Fruit fly (Drosophila melanogaster) whole organism, prepupa: ENCODE results near the gene arm.
A peak's percentile ranks its signal among the peaks of the same experiment; 100 is the strongest.

Experiments
- Blimp-1 ChIP-seq: fragments of 200-800 bp; sonication (Bioruptor generic); optimal IDR thresholded peaks from 3 replicates; lab custom pipeline; 2017; ENCODE audit warnings: missing biosample characterization, missing genetic modification characterization, mild to moderate bottlenecking, moderate library complexity, missing genetic modification reagents
- CG10631 ChIP-seq: fragments of 200-800 bp; sonication (Bioruptor generic); optimal IDR thresholded peaks from 2 replicates; lab custom pipeline; 2016; ENCODE audit warnings: missing biosample characterization, missing genetic modification characterization
- CG11294 ChIP-seq: fragments of 200-800 bp; sonication (Bioruptor generic); IDR thresholded peaks from 2 replicates; pipeline ENCODE4 v1.3.6; 2022; ENCODE audit warnings: missing biosample characterization, missing genetic modification characterization
- CG11762 ChIP-seq: fragments of 200-800 bp; sonication (Bioruptor generic); optimal IDR thresholded peaks from 3 replicates; lab custom pipeline; 2016; ENCODE audit warnings: missing biosample characterization, missing genetic modification characterization; ENCODE audit not compliant: insufficient read depth
- CG11902 ChIP-seq: fragments of 200-800 bp; sonication (Bioruptor generic); optimal IDR thresholded peaks from 3 replicates; lab custom pipeline; 2016; ENCODE audit warnings: missing biosample characterization, missing genetic modification characterization
- CG15336 ChIP-seq: fragments of 200-800 bp; sonication (Bioruptor generic); IDR thresholded peaks from 2 replicates; pipeline ENCODE4 v1.3.6; 2022; ENCODE audit warnings: missing biosample characterization, missing genetic modification characterization
- CG1621 ChIP-seq: fragments of 200-800 bp; sonication (Bioruptor generic); optimal IDR thresholded peaks from 3 replicates; lab custom pipeline; 2018; ENCODE audit warnings: missing biosample characterization, mild to moderate bottlenecking, missing genetic modification characterization
- CG16779 ChIP-seq: fragments of 200-800 bp; sonication (Bioruptor generic); optimal IDR thresholded peaks from 3 replicates; lab custom pipeline; 2017; ENCODE audit warnings: missing biosample characterization, mild to moderate bottlenecking, missing genetic modification characterization
- CG31627 ChIP-seq: fragments of 200-800 bp; sonication (Bioruptor generic); optimal IDR thresholded peaks from 3 replicates; lab custom pipeline; 2016; ENCODE audit warnings: missing biosample characterization, missing genetic modification characterization
- CG32006 ChIP-seq: fragments of 200-800 bp; sonication (Bioruptor generic); optimal IDR thresholded peaks from 3 replicates; lab custom pipeline; 2017; ENCODE audit warnings: missing biosample characterization, mild to moderate bottlenecking, missing genetic modification characterization
- CG34406 ChIP-seq: fragments of 200-800 bp; sonication (Bioruptor generic); optimal IDR thresholded peaks from 3 replicates; lab custom pipeline; 2016; ENCODE audit warnings: missing biosample characterization, missing genetic modification characterization
- CG3919 ChIP-seq: fragments of 200-800 bp; sonication (Bioruptor generic); optimal IDR thresholded peaks from 3 replicates; lab custom pipeline; 2016; ENCODE audit warnings: missing biosample characterization, missing genetic modification characterization
- CG4318 ChIP-seq: fragments of 200-800 bp; sonication (Bioruptor generic); optimal IDR thresholded peaks from 3 replicates; lab custom pipeline; 2017; ENCODE audit warnings: missing biosample characterization, mild to moderate bottlenecking, missing genetic modification characterization
- CG6163 ChIP-seq: fragments of 200-800 bp; sonication (Bioruptor generic); IDR thresholded peaks from 3 replicates; pipeline ENCODE4 v1.3.6; 2022; ENCODE audit warnings: missing biosample characterization, missing genetic modification characterization
- CG6792 ChIP-seq: fragments of 200-800 bp; sonication (Bioruptor generic); optimal IDR thresholded peaks from 3 replicates; lab custom pipeline; 2016; ENCODE audit warnings: missing biosample characterization, missing genetic modification characterization
- CG6808 ChIP-seq: fragments of 200-800 bp; sonication (Bioruptor generic); optimal IDR thresholded peaks from 3 replicates; lab custom pipeline; 2017; ENCODE audit warnings: missing biosample characterization, missing genetic modification characterization, mild to moderate bottlenecking, moderate library complexity, missing genetic modification reagents
- CG7368 ChIP-seq: fragments of 200-800 bp; sonication (Bioruptor generic); optimal IDR thresholded peaks from 3 replicates; lab custom pipeline; 2016; ENCODE audit warnings: missing biosample characterization, missing genetic modification characterization
- CG8119 ChIP-seq: fragments of 200-800 bp; sonication (Bioruptor generic); IDR thresholded peaks from 3 replicates; pipeline ENCODE4 v1.3.6; 2022; ENCODE audit warnings: missing biosample characterization, missing genetic modification characterization
- CG8319 ChIP-seq: fragments of 200-800 bp; sonication (Bioruptor generic); optimal IDR thresholded peaks from 3 replicates; lab custom pipeline; 2016; ENCODE audit warnings: missing biosample characterization, missing genetic modification characterization
- CG8632 ChIP-seq: fragments of 200-800 bp; sonication (Bioruptor generic); optimal IDR thresholded peaks from 3 replicates; lab custom pipeline; 2016; ENCODE audit warnings: missing biosample characterization, missing genetic modification characterization
- CG9139 ChIP-seq: fragments of 200-800 bp; sonication (Bioruptor generic); optimal IDR thresholded peaks from 3 replicates; lab custom pipeline; 2017; ENCODE audit warnings: missing biosample characterization, mild to moderate bottlenecking, missing genetic modification characterization
- Eip75B ChIP-seq: fragments of 200-800 bp; sonication (Bioruptor generic); optimal IDR thresholded peaks from 3 replicates; lab custom pipeline; 2016; ENCODE audit warnings: missing biosample characterization, missing genetic modification characterization
- Eip78C ChIP-seq: fragments of 200-800 bp; sonication (Bioruptor generic); peaks from one replicate; lab custom pipeline; 2016; ENCODE audit warnings: missing biosample characterization, missing genetic modification characterization
- Eip93F ChIP-seq: fragments of 200-800 bp; sonication (Bioruptor generic); optimal IDR thresholded peaks from 2 replicates; lab custom pipeline; 2016; ENCODE audit warnings: missing biosample characterization, mild to moderate bottlenecking, missing genetic modification characterization
- Ets21C ChIP-seq: fragments of 200-800 bp; sonication (Bioruptor generic); optimal IDR thresholded peaks from 3 replicates; lab custom pipeline; 2016; ENCODE audit warnings: missing biosample characterization, missing genetic modification characterization
- Ets96B ChIP-seq: fragments of 200-800 bp; optimal IDR thresholded peaks from 2 replicates; lab custom pipeline; 2019; ENCODE audit warnings: missing biosample characterization, mild to moderate bottlenecking, missing genetic modification characterization, moderate library complexity
- Hr39 ChIP-seq: fragments of 200-800 bp; sonication (Bioruptor generic); optimal IDR thresholded peaks from 2 replicates; lab custom pipeline; 2016; ENCODE audit warnings: missing biosample characterization, missing genetic modification characterization
- Lpt ChIP-seq: fragments of 200-800 bp; sonication (Bioruptor generic); optimal IDR thresholded peaks from 3 replicates; lab custom pipeline; 2016; ENCODE audit warnings: missing biosample characterization, missing genetic modification characterization
- Met ChIP-seq: fragments of 200-800 bp; sonication (Bioruptor generic); optimal IDR thresholded peaks from 3 replicates; lab custom pipeline; 2016; ENCODE audit warnings: missing biosample characterization, missing genetic modification characterization
- OdsH ChIP-seq: fragments of 200-800 bp; sonication (Bioruptor generic); optimal IDR thresholded peaks from 3 replicates; lab custom pipeline; 2016; ENCODE audit warnings: missing biosample characterization, missing genetic modification characterization
- Smox ChIP-seq: fragments of 200-800 bp; sonication (Bioruptor generic); optimal IDR thresholded peaks from 3 replicates; lab custom pipeline; 2016; ENCODE audit warnings: missing biosample characterization, missing genetic modification characterization
- Sox102F ChIP-seq: fragments of 200-800 bp; sonication (Bioruptor generic); optimal IDR thresholded peaks from 2 replicates; lab custom pipeline; 2016; ENCODE audit warnings: missing biosample characterization, mild to moderate bottlenecking, missing genetic modification characterization
- Sox14 ChIP-seq: fragments of 200-800 bp; sonication (Bioruptor generic); optimal IDR thresholded peaks from 3 replicates; lab custom pipeline; 2016; ENCODE audit warnings: missing biosample characterization, missing genetic modification characterization
- Sox15 ChIP-seq: fragments of 200-800 bp; sonication (Bioruptor generic); optimal IDR thresholded peaks from 3 replicates; lab custom pipeline; 2016; ENCODE audit warnings: missing biosample characterization, missing genetic modification characterization
- achi ChIP-seq: fragments of 200-800 bp; sonication (Bioruptor generic); optimal IDR thresholded peaks from 3 replicates; lab custom pipeline; 2016; ENCODE audit warnings: missing biosample characterization, missing genetic modification characterization
- acj6 ChIP-seq: fragments of 200-800 bp; sonication (Bioruptor generic); optimal IDR thresholded peaks from 3 replicates; lab custom pipeline; 2016; ENCODE audit warnings: missing biosample characterization, missing genetic modification characterization
- cyc ChIP-seq: fragments of 200-800 bp; sonication (Bioruptor generic); optimal IDR thresholded peaks from 3 replicates; lab custom pipeline; 2016; ENCODE audit warnings: missing biosample characterization, missing genetic modification characterization
- dac ChIP-seq: fragments of 200-800 bp; sonication (Bioruptor generic); optimal IDR thresholded peaks from 2 replicates; lab custom pipeline; 2017; ENCODE audit warnings: missing biosample characterization, mild to moderate bottlenecking, missing genetic modification characterization
- dsx ChIP-seq: fragments of 200-800 bp; optimal IDR thresholded peaks from 3 replicates; lab custom pipeline; 2019; ENCODE audit warnings: missing biosample characterization, mild to moderate bottlenecking, missing genetic modification characterization, moderate library complexity; ENCODE audit not compliant: poor library complexity, severe bottlenecking
- eg ChIP-seq: fragments of 200-800 bp; sonication (Bioruptor generic); IDR thresholded peaks from 3 replicates; pipeline ENCODE4 v1.3.6; 2022; ENCODE audit warnings: missing biosample characterization, missing genetic modification characterization
- esn ChIP-seq: fragments of 200-800 bp; sonication (Bioruptor generic); optimal IDR thresholded peaks from 2 replicates; lab custom pipeline; 2016; ENCODE audit warnings: missing biosample characterization, mild to moderate bottlenecking, missing genetic modification characterization, moderate library complexity
- fd59A ChIP-seq: fragments of 200-800 bp; sonication (Bioruptor generic); optimal IDR thresholded peaks from 2 replicates; lab custom pipeline; 2017; ENCODE audit warnings: missing biosample characterization, mild to moderate bottlenecking, missing genetic modification characterization, missing genetic modification reagents
- fd85E ChIP-seq: fragments of 200-800 bp; sonication (Bioruptor generic); optimal IDR thresholded peaks from 3 replicates; lab custom pipeline; 2016; ENCODE audit warnings: missing biosample characterization, missing genetic modification characterization
- fkh ChIP-seq: fragments of 200-800 bp; sonication (Bioruptor generic); optimal IDR thresholded peaks from 3 replicates; lab custom pipeline; 2017; ENCODE audit warnings: missing biosample characterization, mild to moderate bottlenecking, missing genetic modification characterization, moderate library complexity
- lz ChIP-seq: fragments of 200-800 bp; sonication (Bioruptor generic); optimal IDR thresholded peaks from 3 replicates; lab custom pipeline; 2016; ENCODE audit warnings: missing biosample characterization, missing genetic modification characterization
- net ChIP-seq: fragments of 200-800 bp; sonication (Bioruptor generic); optimal IDR thresholded peaks from 3 replicates; lab custom pipeline; 2016; ENCODE audit warnings: missing biosample characterization, missing genetic modification characterization
- pdm3 ChIP-seq: fragments of 200-800 bp; sonication (Bioruptor generic); optimal IDR thresholded peaks from 3 replicates; lab custom pipeline; 2016; ENCODE audit warnings: missing biosample characterization, missing genetic modification characterization
- salr ChIP-seq, 2 experiments: fragments of 200-800 bp; sonication (Bioruptor generic); optimal IDR thresholded peaks; 3 replicates each; lab custom pipeline; 2016 to 2018; ENCODE audit warnings: missing biosample characterization in 2 of 2, missing genetic modification characterization in 2 of 2, mild to moderate bottlenecking in 1 of 2
- spab ChIP-seq: fragments of 200-800 bp; sonication (Bioruptor generic); optimal IDR thresholded peaks from 2 replicates; lab custom pipeline; 2017; ENCODE audit warnings: missing biosample characterization, mild to moderate bottlenecking, missing genetic modification characterization, missing genetic modification reagents
- ss ChIP-seq, 2 experiments: fragments of 200-800 bp; sonication (Bioruptor generic); optimal IDR thresholded peaks; 2 replicates in 1 of 2; 3 replicates in 1 of 2; lab custom pipeline; 2017 to 2018; ENCODE audit warnings: mild to moderate bottlenecking in 2 of 2, missing biosample characterization in 2 of 2, missing genetic modification characterization in 2 of 2, moderate library complexity in 1 of 2
- svp ChIP-seq: fragments of 200-800 bp; sonication (Bioruptor generic); peaks from one replicate; lab custom pipeline; 2016; ENCODE audit warnings: missing biosample characterization, missing genetic modification characterization
- topi ChIP-seq: fragments of 200-800 bp; sonication (Bioruptor generic); optimal IDR thresholded peaks from 3 replicates; lab custom pipeline; 2016; ENCODE audit warnings: missing biosample characterization, missing genetic modification characterization
- vri ChIP-seq: fragments of 200-800 bp; sonication (Bioruptor generic); optimal IDR thresholded peaks from 3 replicates; lab custom pipeline; 2016; ENCODE audit warnings: missing biosample characterization, mild to moderate bottlenecking, missing genetic modification characterization

The arm gene

DNA sequence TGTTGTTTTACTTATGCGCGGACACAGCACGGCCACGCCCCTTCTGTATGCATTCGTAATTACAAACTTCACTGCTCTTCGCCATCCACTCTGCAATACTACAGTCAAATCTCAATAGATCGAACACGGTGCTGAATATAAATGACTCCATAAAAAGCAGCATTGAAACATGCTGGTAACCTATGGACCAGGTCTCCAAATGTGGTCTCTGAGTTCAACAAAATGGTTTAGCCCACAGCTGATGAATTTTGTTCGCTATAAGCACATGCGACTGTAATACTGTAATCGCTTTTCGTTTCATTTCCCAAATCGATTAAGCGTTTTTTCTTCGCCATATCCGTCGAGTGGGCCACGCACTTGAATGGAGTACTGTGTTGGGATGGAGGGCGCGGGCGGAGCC lies 3.1 kb downstream of the arm start:
- no peak for TF ChIP-seq fkh (GFP tag; lab: Kevin White, UChicago)
- no peak for TF ChIP-seq dac (GFP tag; lab: Kevin White, UChicago)
- peak in 1 of 2 experiments; percentile 38 for TF ChIP-seq ss (GFP tag; optimal IDR thresholded peaks at IDR 0.05; lab: Kevin White, UChicago)
- TF ChIP-seq CG31627 (GFP tag; lab: Kevin White, UChicago), result peak; percentile 69
- no peak for TF ChIP-seq net
- no peak for TF ChIP-seq achi
- TF ChIP-seq eg (GFP tag; lab: Robert Waterston, UW), result peak; percentile 68
- TF ChIP-seq Sox15 (GFP tag; lab: Kevin White, UChicago), result no peak
- TF ChIP-seq CG11902, result no peak
- no peak for TF ChIP-seq Ets21C (GFP tag; lab: Kevin White, UChicago)
- TF ChIP-seq Ets96B (tag; lab: Kevin White, UChicago), result peak; percentile 44
- no peak for TF ChIP-seq CG16779 (tag; lab: Kevin White, UChicago)
- TF ChIP-seq pdm3 (GFP tag; lab: Kevin White, UChicago), result no peak
- TF ChIP-seq Smox (GFP tag; lab: Kevin White, UChicago), result no peak
- TF ChIP-seq Hr39 (GFP tag; lab: Kevin White, UChicago), result peak; percentile 75
- TF ChIP-seq CG3919 (GFP tag; lab: Kevin White, UChicago), result peak; percentile 62
- no peak for TF ChIP-seq CG11762 (GFP tag; lab: Kevin White, UChicago)
- TF ChIP-seq CG6808 (GFP tag; lab: Kevin White, UChicago), result no peak
- no peak for TF ChIP-seq Eip75B
- peak; percentile 40; the same call in 1 of the 3 replicates for TF ChIP-seq CG8119 (GFP tag; lab: Robert Waterston, UW)
- peak; percentile 87 for TF ChIP-seq Eip78C
- TF ChIP-seq topi, result peak; percentile 66
- TF ChIP-seq vri (GFP tag; lab: Kevin White, UChicago), result no peak
- TF ChIP-seq Met (GFP tag; lab: Kevin White, UChicago), result no peak
- no peak for TF ChIP-seq Blimp-1 (GFP tag; lab: Kevin White, UChicago)
- peak; percentile 28 for TF ChIP-seq CG34406
- TF ChIP-seq svp, result peak; percentile 74
- no peak for TF ChIP-seq CG7368 (GFP tag; lab: Kevin White, UChicago)
- TF ChIP-seq CG11294 (GFP tag; lab: Robert Waterston, UW), result peak; percentile 21; the same call in 1 of the 2 replicates
- peak; percentile 63 for TF ChIP-seq lz
- TF ChIP-seq cyc (GFP tag; lab: Kevin White, UChicago), result peak; percentile 71
- peak; percentile 42 for TF ChIP-seq CG10631 (GFP tag; lab: Kevin White, UChicago)
- TF ChIP-seq OdsH (GFP tag; lab: Kevin White, UChicago), result no peak
- TF ChIP-seq Sox102F (GFP tag; lab: Kevin White, UChicago), result no peak
- peak; percentile 50 for TF ChIP-seq CG6792
- peak; percentile 67 for TF ChIP-seq esn (GFP tag; lab: Kevin White, UChicago)
- TF ChIP-seq acj6, result peak; percentile 46
- peak; percentile 50 for TF ChIP-seq CG15336 (GFP tag; lab: Robert Waterston, UW)
- TF ChIP-seq fd85E (GFP tag; lab: Kevin White, UChicago), result no peak
- no peak for TF ChIP-seq CG4318 (GFP tag; lab: Kevin White, UChicago)
- peak; percentile 65 for TF ChIP-seq CG6163 (GFP tag; lab: Robert Waterston, UW)
- TF ChIP-seq CG1621 (tag; lab: Kevin White, UChicago), result peak; percentile 17
- TF ChIP-seq CG8632 (GFP tag; lab: Kevin White, UChicago), result no peak
- TF ChIP-seq CG32006 (GFP tag; lab: Kevin White, UChicago), result peak; percentile 63
- TF ChIP-seq CG8319 (GFP tag; lab: Kevin White, UChicago), result no peak
- peak; percentile 19 for TF ChIP-seq Lpt (GFP tag; lab: Kevin White, UChicago)
- peak; percentile 64 for TF ChIP-seq Sox14 (GFP tag; lab: Kevin White, UChicago)
- TF ChIP-seq dsx (GFP tag; lab: Kevin White, UChicago), result no peak
- no peak for TF ChIP-seq Eip93F (GFP tag; lab: Kevin White, UChicago)
- no peak for TF ChIP-seq spab
- peak in 1 of 2 experiments; percentile 7 for TF ChIP-seq salr (GFP tag; optimal IDR thresholded peaks at IDR 0.05; lab: Kevin White, UChicago)
- no peak for TF ChIP-seq CG9139 (GFP tag; lab: Kevin White, UChicago)
- peak; percentile 34 for TF ChIP-seq fd59A (GFP tag; lab: Kevin White, UChicago)
